Fruit fly (Drosophila melanogaster) whole organism, embryonic: Measurements from ENCODE around the gene Ube3a.
A peak's percentile ranks its signal among the peaks of the same experiment; 100 is the strongest.

Source experiments
- Awh ChIP-seq: fragments of 200-800 bp; sonication (Bioruptor generic); IDR thresholded peaks from 2 replicates; pipeline ENCODE4, ENCODE4 v1.3.6; 2022; ENCODE audit warnings: missing biosample characterization, missing genetic modification characterization
- CG10147 ChIP-seq: fragments of 200-800 bp; sonication (Bioruptor generic); optimal IDR thresholded peaks from 2 replicates; lab custom pipeline; 2019; ENCODE audit warnings: missing biosample characterization, mild to moderate bottlenecking, missing genetic modification characterization, moderate library complexity
- CG10267 ChIP-seq: fragments of 200-800 bp; sonication (Bioruptor generic); optimal IDR thresholded peaks from 2 replicates; lab custom pipeline; 2018; ENCODE audit warnings: missing biosample characterization, mild to moderate bottlenecking, missing genetic modification characterization, moderate library complexity
- CG11093 ChIP-seq: fragments of 200-800 bp; sonication (Bioruptor generic); IDR thresholded peaks from 3 replicates; pipeline ENCODE4 v1.3.6; 2022; ENCODE audit warnings: missing biosample characterization, missing genetic modification characterization
- CG11456 ChIP-seq: fragments of 200-800 bp; sonication (Bioruptor generic); IDR thresholded peaks from 3 replicates; pipeline ENCODE4 v1.3.6; 2022; ENCODE audit warnings: missing biosample characterization, missing genetic modification characterization
- CG17912 ChIP-seq: fragments of 200-800 bp; sonication (Bioruptor generic); optimal IDR thresholded peaks from 2 replicates; lab custom pipeline; 2018; ENCODE audit warnings: missing biosample characterization, mild to moderate bottlenecking, missing genetic modification characterization
- CG18011 ChIP-seq: fragments of 200-800 bp; sonication (Bioruptor generic); optimal IDR thresholded peaks from 2 replicates; lab custom pipeline; 2017; ENCODE audit warnings: missing biosample characterization, missing genetic modification characterization, mild to moderate bottlenecking, moderate library complexity, missing genotype
- CG2129 ChIP-seq: fragments of 200-800 bp; sonication (Bioruptor generic); IDR thresholded peaks from 2 replicates; pipeline ENCODE4 v1.3.6; 2022; ENCODE audit warnings: missing biosample characterization, missing genetic modification characterization; ENCODE audit not compliant: partially characterized antibody
- CG2202 ChIP-seq: fragments of 200-800 bp; sonication (Bioruptor generic); optimal IDR thresholded peaks from 2 replicates; lab custom pipeline; 2018; ENCODE audit warnings: missing biosample characterization, mild to moderate bottlenecking, missing genetic modification characterization
- CG34224 ChIP-seq: fragments of 200-800 bp; sonication (Bioruptor generic); IDR thresholded peaks from 3 replicates; pipeline ENCODE4 v1.3.6; 2022; ENCODE audit warnings: missing biosample characterization, missing genetic modification characterization; ENCODE audit not compliant: partially characterized antibody
- CG4820 ChIP-seq: fragments of 200-800 bp; sonication (Bioruptor generic); optimal IDR thresholded peaks from 3 replicates; lab custom pipeline; 2016; ENCODE audit warnings: missing biosample characterization, missing genetic modification characterization
- CG5180 ChIP-seq: fragments of 200-800 bp; sonication (Bioruptor generic); optimal IDR thresholded peaks from 3 replicates; lab custom pipeline; 2017; ENCODE audit warnings: missing biosample characterization, missing genetic modification characterization, mild to moderate bottlenecking, moderate library complexity, missing genetic modification reagents
- CG6175 ChIP-seq: fragments of 200-800 bp; sonication (Bioruptor generic); IDR thresholded peaks from 3 replicates; pipeline ENCODE4 v1.3.6; 2022; ENCODE audit warnings: missing biosample characterization, missing genetic modification characterization
- CG6254 ChIP-seq: fragments of 200-800 bp; sonication (Bioruptor generic); optimal IDR thresholded peaks from 3 replicates; lab custom pipeline; 2017; ENCODE audit warnings: mild to moderate bottlenecking, missing biosample characterization, missing genetic modification reagents, missing genetic modification characterization
- CG7928 ChIP-seq: fragments of 200-800 bp; sonication (Bioruptor generic); optimal IDR thresholded peaks from 2 replicates; lab custom pipeline; 2017; ENCODE audit warnings: missing biosample characterization, mild to moderate bottlenecking, missing genetic modification characterization
- CG8944 ChIP-seq: fragments of 200-800 bp; sonication (Bioruptor generic); optimal IDR thresholded peaks from 3 replicates; lab custom pipeline; 2016; ENCODE audit warnings: missing biosample characterization, missing genetic modification characterization
- CG9876 ChIP-seq: fragments of 200-800 bp; sonication (Bioruptor generic); optimal IDR thresholded peaks from 2 replicates; lab custom pipeline; 2016; ENCODE audit warnings: missing biosample characterization, missing genetic modification characterization
- Drgx ChIP-seq: fragments of 200-800 bp; sonication (Bioruptor generic); IDR thresholded peaks from 2 replicates; pipeline ENCODE4 v1.3.6; 2022; ENCODE audit warnings: missing biosample characterization, missing genetic modification characterization
- E2f2 ChIP-seq: fragments of 200-800 bp; sonication (Bioruptor generic); IDR thresholded peaks from 2 replicates; pipeline ENCODE4 v1.3.6; 2022; ENCODE audit warnings: missing biosample characterization, missing genetic modification characterization
- Elba2 ChIP-seq: fragments of 200-800 bp; sonication (Bioruptor generic); optimal IDR thresholded peaks from 3 replicates; lab custom pipeline; 2016; ENCODE audit warnings: missing biosample characterization, missing genetic modification characterization
- HmgD ChIP-seq: fragments of 200-800 bp; sonication (Bioruptor generic); optimal IDR thresholded peaks from 3 replicates; lab custom pipeline; 2016; ENCODE audit warnings: missing biosample characterization, missing genetic modification characterization
- Lim3 ChIP-seq: fragments of 200-800 bp; sonication (Bioruptor generic); IDR thresholded peaks from 2 replicates; pipeline ENCODE4 v1.3.6; 2022; ENCODE audit warnings: missing biosample characterization, missing genetic modification characterization
- Myb ChIP-seq: fragments of 200-800 bp; sonication (Bioruptor generic); optimal IDR thresholded peaks from 2 replicates; lab custom pipeline; 2016; ENCODE audit warnings: missing biosample characterization, missing genetic modification characterization
- Nf-YA ChIP-seq: fragments of 200-800 bp; sonication (Bioruptor generic); IDR thresholded peaks from 2 replicates; pipeline ENCODE4 v1.3.6; 2022; ENCODE audit warnings: missing biosample characterization, missing genetic modification characterization
- Oli ChIP-seq: fragments of 200-800 bp; sonication (Bioruptor generic); optimal IDR thresholded peaks from 2 replicates; lab custom pipeline; 2018; ENCODE audit warnings: missing biosample characterization, mild to moderate bottlenecking, missing genetic modification characterization, moderate library complexity
- Optix ChIP-seq: fragments of 200-800 bp; sonication (Bioruptor generic); IDR thresholded peaks from 3 replicates; pipeline ENCODE4 v1.3.6; 2022; ENCODE audit warnings: missing biosample characterization, missing genetic modification characterization
- PHDP ChIP-seq: fragments of 200-800 bp; sonication (Bioruptor generic); optimal IDR thresholded peaks from 3 replicates; lab custom pipeline; 2018; ENCODE audit warnings: missing biosample characterization, mild to moderate bottlenecking, missing genetic modification characterization, moderate library complexity
- Sin3A ChIP-seq: fragments of >200 bp; optimal IDR thresholded peaks from 2 replicates; lab custom pipeline; 2018
- Sox100B ChIP-seq: fragments of 200-800 bp; sonication (Bioruptor generic); optimal IDR thresholded peaks from 3 replicates; lab custom pipeline; 2018; ENCODE audit warnings: missing biosample characterization, mild to moderate bottlenecking, missing genetic modification characterization
- Sry-β ChIP-seq: fragments of 200-800 bp; sonication (Bioruptor generic); optimal IDR thresholded peaks from 2 replicates; lab custom pipeline; 2018; ENCODE audit warnings: missing biosample characterization, mild to moderate bottlenecking, missing genetic modification characterization, moderate library complexity
- Xbp1 ChIP-seq: fragments of 200-800 bp; sonication (Bioruptor generic); optimal IDR thresholded peaks from 3 replicates; lab custom pipeline; 2016; ENCODE audit warnings: missing biosample characterization, mild to moderate bottlenecking, missing genetic modification characterization
- ash1 ChIP-seq: fragments of 200-800 bp; sonication (Bioruptor generic); optimal IDR thresholded peaks from 2 replicates; lab custom pipeline; 2018; ENCODE audit warnings: missing biosample characterization, mild to moderate bottlenecking, missing genetic modification characterization
- ato ChIP-seq: fragments of 200-800 bp; sonication (Bioruptor generic); IDR thresholded peaks from 2 replicates; pipeline ENCODE4 v1.3.6; 2022; ENCODE audit warnings: missing biosample characterization, missing genetic modification characterization; ENCODE audit not compliant: partially characterized antibody
- bsh ChIP-seq, 2 experiments: fragments of 200-800 bp; sonication (Bioruptor generic); optimal IDR thresholded peaks; 2 replicates each; lab custom pipeline; 2017 to 2018; ENCODE audit warnings: mild to moderate bottlenecking in 2 of 2, missing biosample characterization in 2 of 2, missing genetic modification characterization in 2 of 2, moderate library complexity in 1 of 2
- caup ChIP-seq: fragments of 200-800 bp; sonication (Bioruptor generic); optimal IDR thresholded peaks from 3 replicates; lab custom pipeline; 2017; ENCODE audit warnings: missing biosample characterization, mild to moderate bottlenecking, missing genetic modification characterization, moderate library complexity; ENCODE audit not compliant: severe bottlenecking
- chn ChIP-seq: fragments of 200-800 bp; sonication (Bioruptor generic); optimal IDR thresholded peaks from 2 replicates; lab custom pipeline; 2016; ENCODE audit warnings: missing biosample characterization, missing genetic modification characterization
- esg ChIP-seq: fragments of 200-800 bp; sonication (Bioruptor generic); conservative IDR thresholded peaks from 2 replicates; pipeline ENCODE4 v1.3.6; 2022; ENCODE audit warnings: missing biosample characterization, missing genetic modification characterization
- fd102C ChIP-seq: fragments of 200-800 bp; sonication (Bioruptor generic); optimal IDR thresholded peaks from 2 replicates; lab custom pipeline; 2018; ENCODE audit warnings: missing biosample characterization, mild to moderate bottlenecking, missing genetic modification characterization, moderate library complexity
- fru ChIP-seq: fragments of >200 bp; optimal IDR thresholded peaks from 2 replicates; lab custom pipeline; 2017
- gce ChIP-seq: fragments of 200-800 bp; sonication (Bioruptor generic); IDR thresholded peaks from 3 replicates; pipeline ENCODE4 v1.3.6; 2022; ENCODE audit warnings: missing biosample characterization, missing genetic modification characterization
- gcm2 ChIP-seq: fragments of 200-800 bp; sonication (Bioruptor generic); optimal IDR thresholded peaks from 2 replicates; lab custom pipeline; 2016; ENCODE audit warnings: missing biosample characterization, missing genetic modification characterization
- gt ChIP-seq: fragments of 200-800 bp; sonication (Bioruptor generic); IDR thresholded peaks from 2 replicates; pipeline ENCODE4 v1.3.6; 2022; ENCODE audit warnings: missing biosample characterization, missing genetic modification characterization
- nau ChIP-seq: fragments of 200-800 bp; sonication (Bioruptor generic); optimal IDR thresholded peaks from 3 replicates; lab custom pipeline; 2017; ENCODE audit warnings: missing biosample characterization, mild to moderate bottlenecking, missing genetic modification characterization, missing genetic modification reagents
- nerfin-2 ChIP-seq: fragments of 200-800 bp; sonication (Bioruptor generic); IDR thresholded peaks from 2 replicates; pipeline ENCODE4 v1.3.6; 2022; ENCODE audit warnings: missing biosample characterization, missing genetic modification characterization; ENCODE audit not compliant: partially characterized antibody
- onecut ChIP-seq: fragments of 200-800 bp; sonication (Bioruptor generic); IDR thresholded peaks from 2 replicates; pipeline ENCODE4 v1.3.6; 2022; ENCODE audit warnings: missing biosample characterization, missing genetic modification characterization
- org-1 ChIP-seq: fragments of 200-800 bp; sonication (Bioruptor generic); optimal IDR thresholded peaks from 2 replicates; lab custom pipeline; 2017; ENCODE audit warnings: missing biosample characterization, missing genetic modification characterization
- otp ChIP-seq: fragments of 200-800 bp; sonication (Bioruptor generic); IDR thresholded peaks from 3 replicates; pipeline ENCODE4, ENCODE4 v1.3.6; 2022; ENCODE audit warnings: missing biosample characterization, missing genetic modification characterization
- run ChIP-seq: fragments of 200-800 bp; sonication (Bioruptor generic); optimal IDR thresholded peaks from 3 replicates; lab custom pipeline; 2018; ENCODE audit warnings: missing biosample characterization, mild to moderate bottlenecking, missing genetic modification characterization

Ube3a gene

dm6 chr3L:11215244-11216121, 5.1 kb upstream of the Ube3a start (continued):
- TF ChIP-seq CG34224 = no peak
- no peak for TF ChIP-seq CG2129 (GFP tag; lab: Robert Waterston, UW)
- TF ChIP-seq CG10147 (GFP tag; lab: Kevin White, UChicago) = peak; percentile 87
- TF ChIP-seq PHDP (tag; lab: Kevin White, UChicago) = peak; percentile 88
- peak; percentile 82 for TF ChIP-seq CG18011 (GFP tag; lab: Kevin White, UChicago)
- peak; percentile 80 for TF ChIP-seq CG8944
- TF ChIP-seq CG9876 = peak; percentile 58
- peak; percentile 92 for TF ChIP-seq CG6175 (GFP tag; lab: Robert Waterston, UW)
- TF ChIP-seq nau (GFP tag; lab: Kevin White, UChicago) = peak; percentile 87
- peak; percentile 63 for TF ChIP-seq Sox100B (GFP tag; lab: Kevin White, UChicago)
- peak; percentile 75 for TF ChIP-seq ash1
- no peak for TF ChIP-seq fd102C
- TF ChIP-seq CG17912 (GFP tag; lab: Kevin White, UChicago) = no peak
- no peak for TF ChIP-seq fru (lab: Kevin White, UChicago)
- TF ChIP-seq CG7928 (GFP tag; lab: Kevin White, UChicago) = peak; percentile 64
- TF ChIP-seq gcm2 = peak; percentile 64
- 0 out of 2 replicates have a peak, but pooled peaks have one; percentile 34 for TF ChIP-seq Lim3 (GFP tag; lab: Robert Waterston, UW)
- peak; percentile 85 for TF ChIP-seq onecut (GFP tag; lab: Robert Waterston, UW)
- TF ChIP-seq Awh (GFP tag; lab: Robert Waterston, UW) = peak; percentile 93
- TF ChIP-seq CG4820 (GFP tag; lab: Kevin White, UChicago) = peak; percentile 84
- TF ChIP-seq CG10267 (tag; lab: Kevin White, UChicago) = peak; percentile 70
- peak; percentile 70 for TF ChIP-seq Myb (GFP tag; lab: Kevin White, UChicago)
- TF ChIP-seq Xbp1 = peak; percentile 89
- 0 out of 2 replicates have a peak, but pooled peaks have one; percentile 34 for TF ChIP-seq nerfin-2 (GFP tag; lab: Robert Waterston, UW)
- TF ChIP-seq gce (GFP tag; lab: Robert Waterston, UW) = peak; percentile 93
- TF ChIP-seq ato (GFP tag; lab: Robert Waterston, UW) = no peak
- peak; percentile 79 for TF ChIP-seq Oli (tag; lab: Kevin White, UChicago)
- peak; percentile 74 for TF ChIP-seq CG5180
- TF ChIP-seq org-1 (GFP tag; lab: Kevin White, UChicago) = peak; percentile 83
- peak; percentile 93 for TF ChIP-seq caup (GFP tag; lab: Kevin White, UChicago)
- peak; percentile 29; the same call in 1 of the 2 replicates for TF ChIP-seq gt (GFP tag; lab: Robert Waterston, UW)
- TF ChIP-seq esg (GFP tag; lab: Robert Waterston, UW) = peak; percentile 78
- peak; percentile 96 for TF ChIP-seq CG11456
- peak; percentile 81 for TF ChIP-seq CG6254 (GFP tag; lab: Kevin White, UChicago)
- peak; percentile 90 for TF ChIP-seq otp
- TF ChIP-seq CG2202 (tag; lab: Kevin White, UChicago) = peak; percentile 74
- TF ChIP-seq chn (GFP tag; lab: Kevin White, UChicago) = peak; percentile 88
- TF ChIP-seq Nf-YA (GFP tag; lab: Robert Waterston, UW) = peak; percentile 86
- TF ChIP-seq bsh (GFP tag; optimal IDR thresholded peaks at IDR 0.05; lab: Kevin White, UChicago) = peak; percentile 59 to 84
- TF ChIP-seq run = peak; percentile 52
- peak; percentile 98 for TF ChIP-seq Drgx (GFP tag; lab: Robert Waterston, UW)
- peak; percentile 16 for TF ChIP-seq HmgD (GFP tag; lab: Kevin White, UChicago)
- TF ChIP-seq E2f2 (GFP tag; lab: Robert Waterston, UW) = peak; percentile 71
- TF ChIP-seq CG11093 (GFP tag; lab: Robert Waterston, UW) = peak; percentile 56; the same call in 1 of the 3 replicates
- peak; percentile 17 for TF ChIP-seq Sin3A (lab: Kevin White, UChicago)
- peak; percentile 91 for TF ChIP-seq Optix
- peak; percentile 97 for TF ChIP-seq Sry-β (GFP tag; lab: Kevin White, UChicago)
- peak; percentile 84 for TF ChIP-seq Elba2 (GFP tag; lab: Kevin White, UChicago)
